Worm (Caenorhabditis elegans) whole organism, dauer: ENCODE results near the gene Y68A4A.13.

Experiments
- unc-62 ChIP-seq: sonication (generic microtip); optimal IDR thresholded peaks from 2 replicates; lab custom pipeline; 2017; ENCODE audit warnings: missing biosample characterization, missing genetic modification reagents, missing genetic modification characterization

The Y68A4A.13 gene

ce11 chrV:17170822-17171221, 37.1 kb downstream of the Y68A4A.13 start, which contains the start of gene srw-51:
Gene srw-51, minus strand, starts transcription at chrV:17170922.
- TF ChIP-seq unc-62 (GFP tag; lab: Kevin White, UChicago) = no peak

- TF ChIP-seq unc-62 (GFP tag; lab: Kevin White, UChicago) = no peak
These were observed 40.5 kb downstream of the Y68A4A.13 start, which contains the start of gene srz-66 for ce11 chrV:17167457-17167856. Gene srz-66, minus strand, starts transcription at chrV:17167557.

- no peak for TF ChIP-seq unc-62 (GFP tag; lab: Kevin White, UChicago)
These were observed 42.5 kb downstream of the Y68A4A.13 start, which contains the start of gene srh-102 for ce11 chrV:17165409-17165808. Gene srh-102, minus strand, starts transcription at chrV:17165509.

ce11 chrV:17159430-17159924, 48.5 kb downstream of the Y68A4A.13 start, which contains the start of gene F40D4.12:
Gene F40D4.12, plus strand, starts transcription at chrV:17159874.
- no peak for TF ChIP-seq unc-62 (GFP tag; lab: Kevin White, UChicago)
